Fruit fly (Drosophila melanogaster) S2 (cell line): ENCODE results near the gene Or10a.

Experiments
- CG8478 ChIP-seq: fragments of >200 bp; optimal IDR thresholded peaks from 2 replicates; lab custom pipeline; 2018
- CTCF ChIP-seq, 2 experiments: fragments of >200 bp; optimal IDR thresholded peaks; 2 replicates each; lab custom pipeline; 2018

DNA sequence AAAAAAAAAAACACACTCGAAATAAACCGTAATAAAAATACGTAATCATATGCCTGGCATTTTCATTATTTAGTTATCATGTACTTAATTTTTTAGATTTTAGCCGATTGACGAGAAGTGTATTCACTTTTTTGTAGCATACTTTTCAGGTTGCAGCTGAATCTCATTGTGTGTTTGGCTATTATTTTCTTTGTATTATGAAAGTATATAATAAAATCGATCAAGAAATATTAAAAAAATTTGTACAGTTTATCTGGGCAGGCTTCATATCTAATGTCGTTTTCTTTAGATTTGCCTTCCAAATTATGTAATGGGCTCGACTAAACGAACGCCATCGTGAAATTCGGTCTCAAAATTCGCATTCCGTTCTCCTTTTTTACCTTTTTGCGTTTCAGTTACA is 7.6 kb downstream of the Or10a start, which contains the start of gene CG15196:
- TF ChIP-seq CG8478 (no peak), CTCF (optimal IDR thresholded peaks at IDR 0.05; lab: Kevin White, UChicago) (no peak)
